Fruit fly (Drosophila melanogaster) whole organism, embryonic: Measurements from ENCODE around the gene Ir87a.

Source experiments
- CG10959 ChIP-seq: fragments of 200-800 bp; sonication (Bioruptor generic); IDR thresholded peaks from 2 replicates; pipeline ENCODE4 v1.3.6; 2022; ENCODE audit warnings: missing biosample characterization, missing genetic modification characterization
- CG11398 ChIP-seq: fragments of 200-800 bp; sonication (Bioruptor generic); optimal IDR thresholded peaks from 2 replicates; lab custom pipeline; 2016; ENCODE audit warnings: missing biosample characterization, missing genetic modification characterization
- CG13624 ChIP-seq: fragments of 200-800 bp; sonication (Bioruptor generic); optimal IDR thresholded peaks from 2 replicates; lab custom pipeline; 2016; ENCODE audit warnings: missing biosample characterization, missing genetic modification characterization
- CG13894 ChIP-seq: fragments of 200-800 bp; sonication (Bioruptor generic); optimal IDR thresholded peaks from 3 replicates; lab custom pipeline; 2018; ENCODE audit warnings: missing biosample characterization, mild to moderate bottlenecking, missing genetic modification characterization, moderate library complexity
- CG15011 ChIP-seq: fragments of 200-800 bp; sonication (Bioruptor generic); optimal IDR thresholded peaks from 3 replicates; lab custom pipeline; 2018; ENCODE audit warnings: missing biosample characterization, mild to moderate bottlenecking, missing genetic modification characterization
- CG1792 ChIP-seq: fragments of 200-800 bp; sonication (Bioruptor generic); optimal IDR thresholded peaks from 2 replicates; lab custom pipeline; 2016; ENCODE audit warnings: missing biosample characterization, missing genetic modification characterization
- CG18011 ChIP-seq: fragments of 200-800 bp; sonication (Bioruptor generic); optimal IDR thresholded peaks from 2 replicates; lab custom pipeline; 2017; ENCODE audit warnings: missing biosample characterization, missing genetic modification characterization, mild to moderate bottlenecking, moderate library complexity, missing genotype
- CG2116 ChIP-seq: fragments of 200-800 bp; sonication (Bioruptor generic); optimal IDR thresholded peaks from 3 replicates; lab custom pipeline; 2018; ENCODE audit warnings: missing biosample characterization, mild to moderate bottlenecking, missing genetic modification characterization
- CG2712 ChIP-seq: fragments of 200-800 bp; optimal IDR thresholded peaks from 3 replicates; lab custom pipeline; 2019; ENCODE audit warnings: missing biosample characterization, mild to moderate bottlenecking, missing genetic modification characterization, moderate library complexity
- CG31224 ChIP-seq: fragments of 200-800 bp; sonication (Bioruptor generic); IDR thresholded peaks from 2 replicates; pipeline ENCODE4 v1.3.6; 2022; ENCODE audit warnings: missing biosample characterization, missing genetic modification characterization
- CG33213 ChIP-seq: fragments of 200-800 bp; sonication (Bioruptor generic); optimal IDR thresholded peaks from 3 replicates; lab custom pipeline; 2016; ENCODE audit warnings: missing biosample characterization, missing genetic modification characterization
- CG3995 ChIP-seq: fragments of 200-800 bp; sonication (Bioruptor generic); optimal IDR thresholded peaks from 3 replicates; lab custom pipeline; 2016; ENCODE audit warnings: missing biosample characterization, missing genetic modification characterization
- CG4617 ChIP-seq: fragments of 200-800 bp; sonication (Bioruptor generic); optimal IDR thresholded peaks from 3 replicates; lab custom pipeline; 2016; ENCODE audit warnings: missing biosample characterization, missing genetic modification characterization, borderline replicate concordance
- CG6689 ChIP-seq: fragments of 200-800 bp; sonication (Bioruptor generic); IDR thresholded peaks from 2 replicates; pipeline ENCODE4 v1.3.6; 2022; ENCODE audit warnings: missing biosample characterization, missing genetic modification characterization
- CG6854 ChIP-seq: fragments of 200-800 bp; sonication (Bioruptor generic); optimal IDR thresholded peaks from 3 replicates; lab custom pipeline; 2017; ENCODE audit warnings: missing biosample characterization, mild to moderate bottlenecking, missing genetic modification characterization
- CG8388 ChIP-seq: fragments of 200-800 bp; sonication (Bioruptor generic); optimal IDR thresholded peaks from 2 replicates; lab custom pipeline; 2019; ENCODE audit warnings: missing biosample characterization, mild to moderate bottlenecking, missing genetic modification characterization, moderate library complexity
- Dfd ChIP-seq, 2 experiments: fragments of >200 bp; optimal IDR thresholded peaks; 2 replicates each; lab custom pipeline; 2017; ENCODE audit warnings: missing biosample characterization in 2 of 2, missing genetic modification characterization in 2 of 2
- Dip2 ChIP-seq: fragments of 200-800 bp; sonication (Bioruptor generic); IDR thresholded peaks from 2 replicates; pipeline ENCODE4 v1.3.6; 2022; ENCODE audit warnings: missing biosample characterization, missing genetic modification characterization
- Dll ChIP-seq: fragments of 200-800 bp; sonication (Bioruptor generic); IDR thresholded peaks from 4 replicates; pipeline ENCODE4 v1.3.6; 2022; ENCODE audit warnings: missing biosample characterization, missing genetic modification characterization; ENCODE audit not compliant: partially characterized antibody
- Dp ChIP-seq: fragments of 200-800 bp; sonication (Bioruptor generic); optimal IDR thresholded peaks from 2 replicates; lab custom pipeline; 2018; ENCODE audit warnings: missing biosample characterization, mild to moderate bottlenecking, missing genetic modification characterization, moderate library complexity
- E2f1 ChIP-seq: fragments of 200-800 bp; sonication (Bioruptor generic); IDR thresholded peaks from 2 replicates; pipeline ENCODE4 v1.3.6; 2022; ENCODE audit warnings: missing biosample characterization, missing genetic modification characterization
- Ets65A ChIP-seq: fragments of 200-800 bp; sonication (Bioruptor generic); peaks from one replicate; lab custom pipeline; 2016; ENCODE audit warnings: missing biosample characterization, missing genetic modification characterization
- GATAe ChIP-seq: fragments of 200-800 bp; sonication (Bioruptor generic); conservative IDR thresholded peaks from 2 replicates; pipeline ENCODE4 v1.3.6; 2022; ENCODE audit warnings: missing biosample characterization, missing genetic modification characterization
- HLHmδ ChIP-seq: fragments of 200-800 bp; sonication (Bioruptor generic); optimal IDR thresholded peaks from 2 replicates; lab custom pipeline; 2018; ENCODE audit warnings: missing biosample characterization, mild to moderate bottlenecking, missing genetic modification characterization, moderate library complexity
- MBD-R2 ChIP-seq: fragments of 200-800 bp; sonication (Bioruptor generic); IDR thresholded peaks from 2 replicates; pipeline ENCODE4 v1.3.6; 2022; ENCODE audit warnings: missing biosample characterization, missing genetic modification characterization
- Neu2 ChIP-seq: fragments of 200-800 bp; sonication (Bioruptor generic); optimal IDR thresholded peaks from 3 replicates; lab custom pipeline; 2016; ENCODE audit warnings: missing biosample characterization, missing genetic modification characterization, borderline replicate concordance
- Oaz ChIP-seq: fragments of 200-800 bp; sonication (Bioruptor generic); IDR thresholded peaks from 2 replicates; pipeline ENCODE4 v1.3.6; 2022; ENCODE audit warnings: missing biosample characterization, missing genetic modification characterization
- Rfx ChIP-seq: fragments of 200-800 bp; sonication (Bioruptor generic); IDR thresholded peaks from 2 replicates; pipeline ENCODE4 v1.3.6; 2022; ENCODE audit warnings: missing biosample characterization, missing genetic modification characterization
- Scr ChIP-seq: fragments of 200-800 bp; sonication (Bioruptor generic); IDR thresholded peaks from 2 replicates; pipeline ENCODE4 v1.3.6; 2022; ENCODE audit warnings: missing biosample characterization, missing genetic modification characterization; ENCODE audit not compliant: partially characterized antibody
- Sin3A ChIP-seq: fragments of >200 bp; optimal IDR thresholded peaks from 2 replicates; lab custom pipeline; 2018
- Sox102F ChIP-seq: fragments of 200-800 bp; sonication (Bioruptor generic); optimal IDR thresholded peaks from 2 replicates; lab custom pipeline; 2018; ENCODE audit warnings: missing biosample characterization, mild to moderate bottlenecking, missing genetic modification characterization, moderate library complexity
- Vsx1 ChIP-seq: fragments of 200-800 bp; sonication (Bioruptor generic); optimal IDR thresholded peaks from 2 replicates; lab custom pipeline; 2017; ENCODE audit warnings: missing biosample characterization, mild to moderate bottlenecking, missing genetic modification characterization, missing genetic modification reagents
- ap ChIP-seq: fragments of 200-800 bp; sonication (Bioruptor generic); IDR thresholded peaks from 2 replicates; pipeline ENCODE4 v1.3.6; 2022; ENCODE audit warnings: missing biosample characterization, missing genetic modification characterization
- ara ChIP-seq: fragments of 200-800 bp; sonication (Bioruptor generic); IDR thresholded peaks from 2 replicates; pipeline ENCODE4 v1.3.6; 2022; ENCODE audit warnings: missing biosample characterization, missing genetic modification characterization
- br ChIP-seq: fragments of >200 bp; optimal IDR thresholded peaks from 2 replicates; lab custom pipeline; 2017
- cg ChIP-seq: fragments of 200-800 bp; sonication (Bioruptor generic); optimal IDR thresholded peaks from 3 replicates; lab custom pipeline; 2019; ENCODE audit warnings: missing biosample characterization, mild to moderate bottlenecking, missing genetic modification characterization, moderate library complexity
- ems ChIP-seq: fragments of 200-800 bp; sonication (Bioruptor generic); optimal IDR thresholded peaks from 3 replicates; lab custom pipeline; 2016; ENCODE audit warnings: missing biosample characterization, missing genetic modification characterization
- lilli ChIP-seq: fragments of 200-800 bp; sonication (Bioruptor generic); optimal IDR thresholded peaks from 3 replicates; lab custom pipeline; 2016; ENCODE audit warnings: missing biosample characterization, missing genetic modification characterization
- pnt ChIP-seq: fragments of 200-800 bp; sonication (Bioruptor generic); optimal IDR thresholded peaks from 3 replicates; lab custom pipeline; 2016; ENCODE audit warnings: missing biosample characterization, missing genetic modification characterization
- pum ChIP-seq: fragments of 200-800 bp; sonication (Bioruptor generic); optimal IDR thresholded peaks from 2 replicates; lab custom pipeline; 2016; ENCODE audit warnings: missing biosample characterization, missing genetic modification characterization
- ranshi ChIP-seq: fragments of 200-800 bp; sonication (Bioruptor generic); IDR thresholded peaks from 2 replicates; pipeline ENCODE4 v1.3.6; 2022; ENCODE audit warnings: missing biosample characterization, missing genetic modification characterization
- shn ChIP-seq: fragments of 200-800 bp; sonication (Bioruptor generic); optimal IDR thresholded peaks from 3 replicates; lab custom pipeline; 2016; ENCODE audit warnings: missing biosample characterization, missing genetic modification characterization
- slbo ChIP-seq: fragments of 200-800 bp; sonication (Bioruptor generic); IDR thresholded peaks from 2 replicates; pipeline ENCODE4 v1.3.6; 2022; ENCODE audit warnings: missing biosample characterization, missing genetic modification characterization
- slou ChIP-seq: fragments of 200-800 bp; sonication (Bioruptor generic); optimal IDR thresholded peaks from 3 replicates; lab custom pipeline; 2016; ENCODE audit warnings: missing biosample characterization, missing genetic modification characterization
- stwl ChIP-seq: fragments of 200-800 bp; sonication (Bioruptor generic); optimal IDR thresholded peaks from 3 replicates; lab custom pipeline; 2018; ENCODE audit warnings: missing biosample characterization, mild to moderate bottlenecking, missing genetic modification characterization, moderate library complexity
- yki ChIP-seq: fragments of >200 bp; optimal IDR thresholded peaks from 3 replicates; lab custom pipeline; 2018

The Ir87a gene

DNA sequence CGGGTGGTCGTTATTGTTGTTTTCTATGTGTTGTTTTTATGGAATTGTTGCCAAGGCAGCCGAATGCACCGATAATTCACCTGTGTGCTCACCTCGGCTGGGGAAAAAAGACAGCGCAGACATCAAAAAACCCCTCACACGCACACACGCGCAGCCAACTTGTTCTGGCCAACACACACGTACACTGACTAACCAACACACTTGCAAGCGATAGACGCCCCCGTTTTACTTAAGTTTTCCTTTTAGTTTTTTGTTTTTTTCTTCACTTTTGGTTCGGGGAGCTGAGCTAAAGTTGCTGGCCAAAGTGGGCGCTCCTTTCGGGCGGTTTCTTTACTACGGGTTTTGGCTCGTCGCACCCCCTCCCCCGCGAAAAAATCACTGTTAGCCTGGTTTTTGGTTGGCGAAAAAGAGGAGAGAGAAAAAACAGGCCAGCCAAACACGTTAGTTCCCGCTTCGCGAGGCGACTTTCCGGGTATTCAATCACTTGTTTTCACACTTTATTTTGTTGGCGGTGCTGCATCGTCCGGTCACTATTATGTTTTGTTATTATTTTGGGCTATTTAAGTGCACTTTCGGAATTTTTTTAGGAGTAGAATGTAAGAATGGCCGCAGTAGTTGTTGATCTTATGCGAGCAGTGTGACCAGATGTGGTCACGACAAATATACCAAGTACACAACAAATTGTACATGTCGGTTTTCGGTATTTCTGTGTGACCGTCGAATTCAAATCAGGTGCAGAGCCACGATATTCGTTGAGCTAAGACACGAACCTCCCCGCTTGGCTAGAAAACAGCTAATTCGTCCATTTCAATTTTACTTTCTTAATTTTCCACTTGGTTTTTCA, 14.5 kb downstream of the Ir87a start, which contains the start of gene yrt (continued):
- no peak for TF ChIP-seq GATAe (GFP tag; lab: Robert Waterston, UW)
- TF ChIP-seq yki (lab: Kevin White, UChicago): no peak
- no peak for TF ChIP-seq Dip2
- TF ChIP-seq ara (GFP tag; lab: Robert Waterston, UW): no peak
- TF ChIP-seq MBD-R2 (GFP tag; lab: Robert Waterston, UW): peak; percentile 56
- no peak for TF ChIP-seq E2f1 (GFP tag; lab: Robert Waterston, UW)
- no peak for TF ChIP-seq Vsx1 (GFP tag; lab: Kevin White, UChicago)
- TF ChIP-seq Dp (GFP tag; lab: Kevin White, UChicago): peak; percentile 49
- no peak for TF ChIP-seq pum (GFP tag; lab: Kevin White, UChicago)
- TF ChIP-seq slbo (GFP tag; lab: Robert Waterston, UW): 0 out of 2 replicates have a peak, but pooled peaks have one; percentile 4
- TF ChIP-seq pnt: no peak
- peak; percentile 48 for TF ChIP-seq CG4617 (GFP tag; lab: Kevin White, UChicago)
- TF ChIP-seq CG15011: no peak
- TF ChIP-seq CG1792 (GFP tag; lab: Kevin White, UChicago): no peak
- no peak for TF ChIP-seq Sox102F
- no peak for TF ChIP-seq CG6854 (GFP tag; lab: Kevin White, UChicago)
- no peak for TF ChIP-seq Neu2 (GFP tag; lab: Kevin White, UChicago)
- no peak for TF ChIP-seq CG31224 (GFP tag; lab: Robert Waterston, UW)
- TF ChIP-seq Ets65A (GFP tag; lab: Kevin White, UChicago): peak; percentile 88
- TF ChIP-seq Rfx: no peak
- TF ChIP-seq Oaz (GFP tag; lab: Robert Waterston, UW): no peak
- peak; percentile 16 for TF ChIP-seq CG2116
- no peak; the same call in 1 of the 2 replicates for TF ChIP-seq Scr
- no peak for TF ChIP-seq CG11398 (GFP tag; lab: Kevin White, UChicago)
- TF ChIP-seq slou (GFP tag; lab: Kevin White, UChicago): no peak
- TF ChIP-seq CG10959: no peak
- TF ChIP-seq lilli: no peak
- TF ChIP-seq stwl (tag; lab: Kevin White, UChicago): peak; percentile 68
- TF ChIP-seq ems: no peak
- no peak for TF ChIP-seq br
- no peak for TF ChIP-seq shn (GFP tag; lab: Kevin White, UChicago)
- TF ChIP-seq HLHmδ: no peak
- peak; percentile 36 for TF ChIP-seq Sin3A (lab: Kevin White, UChicago)
- TF ChIP-seq CG8388 (GFP tag; lab: Kevin White, UChicago): no peak
- peak; percentile 41 for TF ChIP-seq CG33213 (GFP tag; lab: Kevin White, UChicago)
- no peak for TF ChIP-seq CG13624 (GFP tag; lab: Kevin White, UChicago)
- TF ChIP-seq CG6689 (GFP tag; lab: Robert Waterston, UW): no peak
- TF ChIP-seq cg: peak; percentile 82
- TF ChIP-seq CG13894 (tag; lab: Kevin White, UChicago): no peak
- TF ChIP-seq CG18011: no peak
- no peak for TF ChIP-seq ranshi (GFP tag; lab: Robert Waterston, UW)
- no peak for TF ChIP-seq Dfd (GFP tag; optimal IDR thresholded peaks at IDR 0.05; lab: Kevin White, UChicago)
- TF ChIP-seq ap: no peak
- TF ChIP-seq CG3995: no peak
- TF ChIP-seq CG2712 (tag; lab: Kevin White, UChicago): peak; percentile 28
- TF ChIP-seq Dll (GFP tag; lab: Robert Waterston, UW): 0 out of 4 replicates have a peak, but pooled peaks have one; percentile 42
